Worm (Caenorhabditis elegans) whole organism, L4 larva: ENCODE results near the gene nhr-26.

Source experiments
- daf-12 ChIP-seq: fragments of 150-350 bp; optimal IDR thresholded peaks from 2 replicates; lab custom pipeline; 2014; ENCODE audit warnings: missing biosample characterization, missing genetic modification reagents, missing genetic modification characterization
- lin-13 ChIP-seq: fragments of 150-350 bp; optimal IDR thresholded peaks from 2 replicates; lab custom pipeline; 2014; ENCODE audit warnings: missing biosample characterization, missing genetic modification reagents, missing genetic modification characterization
- pha-4 ChIP-seq, 2 experiments: fragments of 150-350 bp in 1 of 2; fragments of 200-800 bp in 1 of 2; sonication (Bioruptor generic) in 1 of 2; IDR thresholded peaks in 1 of 2; optimal IDR thresholded peaks in 1 of 2; 2 replicates each; pipeline versions ENCODE4 v1.3.6 to Lab custom; 2014 to 2022; ENCODE audit warnings: missing genetic modification characterization in 2 of 2, missing genetic modification reagents in 2 of 2, missing biosample characterization in 1 of 2, missing compliant biosample characterization in 1 of 2
- pqm-1 ChIP-seq: sonication (generic microtip); optimal IDR thresholded peaks from 2 replicates; lab custom pipeline; 2017; ENCODE audit warnings: missing biosample characterization, missing genetic modification characterization

- TF ChIP-seq pqm-1 = no peak
- no peak for TF ChIP-seq pha-4 (GFP tag; IDR thresholded peaks at IDR 0.05; lab: Robert Waterston, UW)
- no peak for TF ChIP-seq pha-4 (tag; optimal IDR thresholded peaks at IDR 0.05; lab: Kevin White, UChicago)
- TF ChIP-seq lin-13 = no peak
- no peak for TF ChIP-seq daf-12 (tag; lab: Kevin White, UChicago)
Measured at ce11 chrX:12668941-12669501, 31.2 kb downstream of the nhr-26 start.
